Worm (Caenorhabditis elegans): ENCODE measurements around the gene B0393.4.
"Not testable (repeated sequence)": the region's sequence is repeated elsewhere in the genome, so short reads cannot be mapped to it uniquely, and the experiment has no call there.

DNA sequence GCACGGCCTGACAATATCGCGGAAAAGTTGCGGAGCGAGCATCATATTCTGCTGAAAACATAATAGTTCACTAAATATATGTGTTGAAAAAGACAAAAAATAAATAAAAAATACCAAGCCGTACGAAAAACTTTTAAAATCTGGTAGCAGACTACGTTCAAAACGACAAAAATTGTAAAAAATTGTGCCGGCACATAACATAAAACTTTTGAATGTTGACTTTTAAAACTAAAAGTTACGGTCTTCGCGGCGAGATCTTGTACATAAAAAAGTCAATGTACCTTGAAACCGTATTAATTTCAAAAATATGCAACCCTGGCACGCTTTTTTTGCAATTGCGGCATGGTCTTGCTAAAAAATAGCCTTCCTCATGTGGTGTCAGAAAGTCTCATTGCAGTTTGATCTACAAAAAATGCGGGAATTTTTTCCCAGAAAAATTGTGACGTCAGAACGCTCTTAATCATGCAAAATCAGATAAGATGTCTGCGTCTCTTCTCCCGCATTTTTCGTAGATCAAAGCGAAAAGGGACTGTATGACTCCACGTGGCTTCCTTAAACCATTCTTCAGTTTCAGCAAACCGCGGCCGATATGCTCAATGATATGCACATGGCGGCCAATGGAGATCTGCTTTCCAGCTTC lies 18.6 kb upstream of the B0393.4 start, which contains the start of the genes gex-5 and C38D4.10:
- TF ChIP-seq ama-1 (optimal IDR thresholded peaks at IDR 0.05); aly-1 (tag; optimal IDR thresholded peaks at IDR 0.05); scrt-1 (GFP tag; IDR thresholded peaks at IDR 0.05); ceh-13 (GFP tag; optimal IDR thresholded peaks at IDR 0.05); ets-7 (tag; optimal IDR thresholded peaks at IDR 0.05); B0310.2 (tag; optimal IDR thresholded peaks at IDR 0.05); hmg-4 (GFP tag; optimal IDR thresholded peaks at IDR 0.05); pes-1 (GFP tag; IDR thresholded peaks at IDR 0.05): not testable (repeated sequence)

All from whole organism, early embryonic.